Fruit fly (Drosophila melanogaster) whole organism, embryonic: ENCODE results near the gene Ldaf1.

Source experiments
- Ada2b ChIP-seq: fragments of 200-800 bp; sonication (Bioruptor generic); IDR thresholded peaks from 2 replicates; pipeline ENCODE4 v1.3.6; 2022; ENCODE audit warnings: missing biosample characterization, missing genetic modification characterization
- Adf1 ChIP-seq: fragments of 200-800 bp; sonication (Bioruptor generic); IDR thresholded peaks from 2 replicates; pipeline ENCODE4 v1.3.6; 2022; ENCODE audit warnings: missing biosample characterization, missing genetic modification characterization
- CG10565 ChIP-seq: fragments of 200-800 bp; sonication (Bioruptor generic); optimal IDR thresholded peaks from 3 replicates; lab custom pipeline; 2016; ENCODE audit warnings: missing biosample characterization, mild to moderate bottlenecking, missing genetic modification characterization
- CG11560 ChIP-seq: fragments of 200-800 bp; sonication (Bioruptor generic); IDR thresholded peaks from 3 replicates; pipeline ENCODE4 v1.3.6; 2022; ENCODE audit warnings: missing biosample characterization, missing genetic modification characterization
- CG12071 ChIP-seq: fragments of 200-800 bp; sonication (Bioruptor generic); optimal IDR thresholded peaks from 3 replicates; lab custom pipeline; 2018; ENCODE audit warnings: missing biosample characterization, mild to moderate bottlenecking, missing genetic modification characterization
- CG12659 ChIP-seq: fragments of 200-800 bp; sonication (Bioruptor generic); optimal IDR thresholded peaks from 3 replicates; lab custom pipeline; 2017; ENCODE audit warnings: mild to moderate bottlenecking, missing biosample characterization, missing genetic modification reagents, missing genetic modification characterization
- CG13287 ChIP-seq: fragments of 200-800 bp; sonication (Bioruptor generic); IDR thresholded peaks from 2 replicates; pipeline ENCODE4 v1.3.6; 2022; ENCODE audit warnings: missing biosample characterization, missing genetic modification characterization; ENCODE audit not compliant: partially characterized antibody
- CG15011 ChIP-seq: fragments of 200-800 bp; sonication (Bioruptor generic); optimal IDR thresholded peaks from 3 replicates; lab custom pipeline; 2018; ENCODE audit warnings: missing biosample characterization, mild to moderate bottlenecking, missing genetic modification characterization
- CG15696 ChIP-seq: fragments of 200-800 bp; sonication (Bioruptor generic); optimal IDR thresholded peaks from 2 replicates; lab custom pipeline; 2019; ENCODE audit warnings: missing biosample characterization, mild to moderate bottlenecking, missing genetic modification characterization, moderate library complexity
- CG1647 ChIP-seq: fragments of 200-800 bp; sonication (Bioruptor generic); optimal IDR thresholded peaks from 3 replicates; lab custom pipeline; 2016; ENCODE audit warnings: missing biosample characterization, missing genetic modification characterization
- CG17186 ChIP-seq: fragments of 200-800 bp; sonication (Bioruptor generic); optimal IDR thresholded peaks from 3 replicates; lab custom pipeline; 2017; ENCODE audit warnings: missing biosample characterization, missing genetic modification reagents, missing genetic modification characterization
- CG17361 ChIP-seq: fragments of 200-800 bp; sonication (Bioruptor generic); IDR thresholded peaks from 3 replicates; pipeline ENCODE4 v1.3.6; 2022; ENCODE audit warnings: missing biosample characterization, missing genetic modification characterization
- CG17612 ChIP-seq: fragments of 200-800 bp; sonication (Bioruptor generic); IDR thresholded peaks from 2 replicates; pipeline ENCODE4 v1.3.6; 2022; ENCODE audit warnings: missing biosample characterization, missing genetic modification characterization
- CG34422 ChIP-seq: fragments of 200-800 bp; sonication (Bioruptor generic); IDR thresholded peaks from 3 replicates; pipeline ENCODE4 v1.3.6; 2022; ENCODE audit warnings: missing biosample characterization, missing genetic modification characterization
- CG5180 ChIP-seq: fragments of 200-800 bp; sonication (Bioruptor generic); optimal IDR thresholded peaks from 3 replicates; lab custom pipeline; 2017; ENCODE audit warnings: missing biosample characterization, missing genetic modification characterization, mild to moderate bottlenecking, moderate library complexity, missing genetic modification reagents
- CG6254 ChIP-seq: fragments of 200-800 bp; sonication (Bioruptor generic); optimal IDR thresholded peaks from 3 replicates; lab custom pipeline; 2017; ENCODE audit warnings: mild to moderate bottlenecking, missing biosample characterization, missing genetic modification reagents, missing genetic modification characterization
- CG6654 ChIP-seq: fragments of 200-800 bp; sonication (Bioruptor generic); optimal IDR thresholded peaks from 2 replicates; lab custom pipeline; 2017; ENCODE audit warnings: missing biosample characterization, mild to moderate bottlenecking, missing genetic modification characterization
- CG6689 ChIP-seq: fragments of 200-800 bp; sonication (Bioruptor generic); IDR thresholded peaks from 2 replicates; pipeline ENCODE4 v1.3.6; 2022; ENCODE audit warnings: missing biosample characterization, missing genetic modification characterization
- CG6854 ChIP-seq: fragments of 200-800 bp; sonication (Bioruptor generic); optimal IDR thresholded peaks from 3 replicates; lab custom pipeline; 2017; ENCODE audit warnings: missing biosample characterization, mild to moderate bottlenecking, missing genetic modification characterization
- CG7745 ChIP-seq: fragments of 200-800 bp; sonication (Bioruptor generic); optimal IDR thresholded peaks from 2 replicates; lab custom pipeline; 2018; ENCODE audit warnings: missing biosample characterization, mild to moderate bottlenecking, missing genetic modification characterization, moderate library complexity
- CG7786 ChIP-seq: fragments of 200-800 bp; sonication (Bioruptor generic); optimal IDR thresholded peaks from 2 replicates; lab custom pipeline; 2016; ENCODE audit warnings: missing biosample characterization, missing genetic modification characterization
- CG8359 ChIP-seq: fragments of 200-800 bp; sonication (Bioruptor generic); optimal IDR thresholded peaks from 2 replicates; lab custom pipeline; 2017; ENCODE audit warnings: missing biosample characterization, mild to moderate bottlenecking, missing genetic modification characterization, borderline replicate concordance
- D19A ChIP-seq: fragments of 200-800 bp; optimal IDR thresholded peaks from 3 replicates; lab custom pipeline; 2019; ENCODE audit warnings: missing biosample characterization, mild to moderate bottlenecking, missing genetic modification characterization, moderate library complexity
- D19B ChIP-seq: fragments of 200-800 bp; sonication (Bioruptor generic); optimal IDR thresholded peaks from 2 replicates; lab custom pipeline; 2017; ENCODE audit warnings: missing biosample characterization, mild to moderate bottlenecking, missing genetic modification characterization
- Dip3 ChIP-seq: fragments of 200-800 bp; sonication (Bioruptor generic); optimal IDR thresholded peaks from 3 replicates; lab custom pipeline; 2016; ENCODE audit warnings: missing biosample characterization, missing genetic modification characterization
- Doc2 ChIP-seq: fragments of 200-800 bp; sonication (Bioruptor generic); IDR thresholded peaks from 2 replicates; pipeline ENCODE4 v1.3.6; 2022; ENCODE audit warnings: missing biosample characterization, missing genetic modification characterization
- Dp ChIP-seq: fragments of 200-800 bp; sonication (Bioruptor generic); optimal IDR thresholded peaks from 2 replicates; lab custom pipeline; 2018; ENCODE audit warnings: missing biosample characterization, mild to moderate bottlenecking, missing genetic modification characterization, moderate library complexity
- HLH3B ChIP-seq: fragments of 200-800 bp; sonication (Bioruptor generic); IDR thresholded peaks from 2 replicates; pipeline ENCODE4 v1.3.6; 2022; ENCODE audit warnings: missing biosample characterization, missing genetic modification characterization
- HmgZ ChIP-seq: fragments of 200-800 bp; sonication (Bioruptor generic); optimal IDR thresholded peaks from 2 replicates; lab custom pipeline; 2018; ENCODE audit warnings: missing biosample characterization, mild to moderate bottlenecking, missing genetic modification characterization
- Hmx ChIP-seq: fragments of 200-800 bp; sonication (Bioruptor generic); optimal IDR thresholded peaks from 2 replicates; lab custom pipeline; 2016; ENCODE audit warnings: missing biosample characterization, missing genetic modification characterization
- Hr39 ChIP-seq: fragments of >200 bp; optimal IDR thresholded peaks from 2 replicates; lab custom pipeline; 2017
- Lpt ChIP-seq: fragments of >200 bp; optimal IDR thresholded peaks from 2 replicates; lab custom pipeline; 2018; ENCODE audit warnings: missing biosample characterization, missing genetic modification characterization
- Scr ChIP-seq: fragments of 200-800 bp; sonication (Bioruptor generic); IDR thresholded peaks from 2 replicates; pipeline ENCODE4 v1.3.6; 2022; ENCODE audit warnings: missing biosample characterization, missing genetic modification characterization; ENCODE audit not compliant: partially characterized antibody
- Six4 ChIP-seq: fragments of 200-800 bp; sonication (Bioruptor generic); optimal IDR thresholded peaks from 2 replicates; lab custom pipeline; 2016; ENCODE audit warnings: missing biosample characterization, missing genetic modification characterization
- Spps ChIP-seq: fragments of 200-800 bp; sonication (Bioruptor generic); optimal IDR thresholded peaks from 2 replicates; lab custom pipeline; 2018; ENCODE audit warnings: missing biosample characterization, mild to moderate bottlenecking, missing genetic modification characterization
- Xrp1 ChIP-seq: fragments of 200-800 bp; sonication (Bioruptor generic); IDR thresholded peaks from 2 replicates; pipeline ENCODE4 v1.3.6; 2022; ENCODE audit warnings: missing biosample characterization, missing genetic modification characterization
- chm ChIP-seq: fragments of 200-800 bp; sonication (Bioruptor generic); IDR thresholded peaks from 2 replicates; pipeline ENCODE4 v1.3.6; 2022; ENCODE audit warnings: missing biosample characterization, missing genetic modification characterization
- crol ChIP-seq: fragments of 200-800 bp; sonication (Bioruptor generic); IDR thresholded peaks from 2 replicates; pipeline ENCODE4 v1.3.6; 2022; ENCODE audit warnings: missing biosample characterization, missing genetic modification characterization
- cwo ChIP-seq: fragments of 200-800 bp; sonication (Bioruptor generic); optimal IDR thresholded peaks from 3 replicates; lab custom pipeline; 2017; ENCODE audit warnings: missing biosample characterization, missing genetic modification characterization, mild to moderate bottlenecking, moderate library complexity, missing genetic modification reagents
- dan ChIP-seq: fragments of 200-800 bp; sonication (Bioruptor generic); IDR thresholded peaks from 2 replicates; pipeline ENCODE4 v1.3.6; 2022; ENCODE audit warnings: missing biosample characterization, missing genetic modification characterization
- gfzf ChIP-seq: fragments of 200-800 bp; sonication (Bioruptor generic); optimal IDR thresholded peaks from 2 replicates; lab custom pipeline; 2016; ENCODE audit warnings: missing biosample characterization, mild to moderate bottlenecking, missing genetic modification characterization, moderate library complexity
- jing ChIP-seq: fragments of 200-800 bp; sonication (Bioruptor generic); optimal IDR thresholded peaks from 2 replicates; lab custom pipeline; 2018; ENCODE audit warnings: missing biosample characterization, mild to moderate bottlenecking, missing genetic modification characterization
- repo ChIP-seq: fragments of 200-800 bp; sonication (Bioruptor generic); optimal IDR thresholded peaks from 2 replicates; lab custom pipeline; 2016; ENCODE audit warnings: missing biosample characterization, missing genetic modification characterization
- row ChIP-seq: fragments of 200-800 bp; sonication (Bioruptor generic); IDR thresholded peaks from 3 replicates; pipeline ENCODE4 v1.3.6; 2022; ENCODE audit warnings: missing biosample characterization, missing genetic modification characterization
- sna ChIP-seq: fragments of 200-800 bp; sonication (Bioruptor generic); IDR thresholded peaks from 2 replicates; pipeline ENCODE4 v1.3.6; 2022; ENCODE audit warnings: missing biosample characterization, missing genetic modification characterization; ENCODE audit not compliant: partially characterized antibody
- tgo ChIP-seq: fragments of 200-800 bp; sonication (Bioruptor generic); IDR thresholded peaks from 3 replicates; pipeline ENCODE4 v1.3.6; 2022; ENCODE audit warnings: missing biosample characterization, missing genetic modification characterization
- tin ChIP-seq: fragments of 200-800 bp; sonication (Bioruptor generic); optimal IDR thresholded peaks from 3 replicates; lab custom pipeline; 2016; ENCODE audit warnings: missing biosample characterization, missing genetic modification characterization
- wor ChIP-seq: fragments of 200-800 bp; sonication (Bioruptor generic); IDR thresholded peaks from 2 replicates; pipeline ENCODE4 v1.3.6; 2022; ENCODE audit warnings: missing biosample characterization, missing genetic modification characterization
- zfh1 ChIP-seq: fragments of 200-800 bp; sonication (Bioruptor generic); IDR thresholded peaks from 3 replicates; pipeline ENCODE4 v1.3.6; 2022; ENCODE audit warnings: missing biosample characterization, missing genetic modification characterization
- zfh2 ChIP-seq: fragments of 200-800 bp; sonication (Bioruptor generic); optimal IDR thresholded peaks from 2 replicates; lab custom pipeline; 2016; ENCODE audit warnings: missing biosample characterization, missing genetic modification characterization

The Ldaf1 gene

dm6 chrX:1861620-1862184 is 40.0 kb downstream of the Ldaf1 start, which contains the start of gene deltaCOP (continued):
- TF ChIP-seq cwo (GFP tag; lab: Kevin White, UChicago) (peak; percentile 65), tin (peak; percentile 87), CG6654 (peak; percentile 32), Ada2b (GFP tag; lab: Robert Waterston, UW) (peak; percentile 72), CG17361 (peak; percentile 79), CG15011 (no peak), CG7745 (tag; lab: Kevin White, UChicago) (no peak), CG10565 (GFP tag; lab: Kevin White, UChicago) (peak; percentile 43), Spps (tag; lab: Kevin White, UChicago) (peak; percentile 14), repo (GFP tag; lab: Kevin White, UChicago) (peak; percentile 85), jing (GFP tag; lab: Kevin White, UChicago) (no peak), CG5180 (GFP tag; lab: Kevin White, UChicago) (no peak), D19A (tag; lab: Kevin White, UChicago) (peak; percentile 100), CG12659 (peak; percentile 90), CG6254 (GFP tag; lab: Kevin White, UChicago) (peak; percentile 43), Adf1 (GFP tag; lab: Robert Waterston, UW) (peak; percentile 45), CG1647 (peak; percentile 88), CG17612 (0 out of 2 replicates have a peak, but pooled peaks have one; percentile 43), CG34422 (GFP tag; lab: Robert Waterston, UW) (peak; percentile 85; the same call in 2 of the 3 replicates), dan (GFP tag; lab: Robert Waterston, UW) (no peak), chm (0 out of 2 replicates have a peak, but pooled peaks have one; percentile 29), CG6854 (GFP tag; lab: Kevin White, UChicago) (no peak), tgo (GFP tag; lab: Robert Waterston, UW) (peak; percentile 82), CG15696 (peak; percentile 50), CG12071 (GFP tag; lab: Kevin White, UChicago) (peak; percentile 42), row (GFP tag; lab: Robert Waterston, UW) (peak; percentile 99), sna (GFP tag; lab: Robert Waterston, UW) (no peak), zfh1 (GFP tag; lab: Robert Waterston, UW) (peak; percentile 70), CG7786 (GFP tag; lab: Kevin White, UChicago) (peak; percentile 93), CG13287 (GFP tag; lab: Robert Waterston, UW) (peak; percentile 58; the same call in 1 of the 2 replicates), HmgZ (tag; lab: Kevin White, UChicago) (peak; percentile 79), CG17186 (peak; percentile 21), CG11560 (tag; lab: Robert Waterston, UW) (peak; percentile 72; the same call in 2 of the 3 replicates), Hr39 (lab: Kevin White, UChicago) (no peak), CG8359 (GFP tag; lab: Kevin White, UChicago) (no peak), Hmx (GFP tag; lab: Kevin White, UChicago) (no peak), Scr (GFP tag; lab: Robert Waterston, UW) (peak; percentile 34; the same call in 1 of the 2 replicates), Doc2 (GFP tag; lab: Robert Waterston, UW) (peak; percentile 43; the same call in 1 of the 2 replicates), D19B (GFP tag; lab: Kevin White, UChicago) (peak; percentile 92), Xrp1 (peak; percentile 82), crol (peak; percentile 20; the same call in 1 of the 2 replicates), Six4 (peak; percentile 78), Dp (GFP tag; lab: Kevin White, UChicago) (peak; percentile 45), HLH3B (peak; percentile 70), zfh2 (GFP tag; lab: Kevin White, UChicago) (peak; percentile 94), wor (GFP tag; lab: Robert Waterston, UW) (peak; percentile 75), Dip3 (peak; percentile 94), gfzf (GFP tag; lab: Kevin White, UChicago) (peak; percentile 75), Lpt (GFP tag; lab: Kevin White, UChicago) (no peak), CG6689 (GFP tag; lab: Robert Waterston, UW) (peak; percentile 83)
